Fruit fly (Drosophila melanogaster): ENCODE measurements around the gene Cyt-c1L.

- TF ChIP-seq CG14711 (tag; optimal IDR thresholded peaks at IDR 0.05) (no peak), Hr96 (GFP tag; optimal IDR thresholded peaks at IDR 0.05) (no peak), tj (GFP tag; optimal IDR thresholded peaks at IDR 0.05) (peak; percentile 99), Crg-1 (GFP tag; optimal IDR thresholded peaks at IDR 0.05) (no peak), cnc (optimal IDR thresholded peaks at IDR 0.05) (no peak), CG7101 (tag; optimal IDR thresholded peaks at IDR 0.05) (no peak), CG33017 (tag; optimal IDR thresholded peaks at IDR 0.05) (no peak), CG7045 (GFP tag; optimal IDR thresholded peaks at IDR 0.05) (no peak), kay (GFP tag; ENCODE audit: borderline replicate concordance) (no peak), CG1620 (GFP tag; optimal IDR thresholded peaks at IDR 0.05) (no peak), Mnt (GFP tag; optimal IDR thresholded peaks at IDR 0.05) (no peak), CG5204 (GFP tag; optimal IDR thresholded peaks at IDR 0.05) (no peak), toe (GFP tag; optimal IDR thresholded peaks at IDR 0.05) (no peak)
These were observed 12.5 kb upstream of the Cyt-c1L start for dm6 chr3R:29216484-29216863.
